Worm (Caenorhabditis elegans) whole organism, young adult: ENCODE measurements around the gene mlt-10.

Source experiments
- B0019.2 ChIP-seq: fragments of 200-800 bp; sonication (Bioruptor generic); conservative IDR thresholded peaks from 2 replicates; pipeline ENCODE4 v1.3.6; 2022; ENCODE audit warnings: missing genetic modification reagents, missing genetic modification characterization, missing compliant biosample characterization
- B0035.1 ChIP-seq: sonication (generic microtip); optimal IDR thresholded peaks from 2 replicates; lab custom pipeline; 2016; ENCODE audit warnings: missing genetic modification characterization, mild to moderate bottlenecking, missing compliant biosample characterization, missing genotype, missing genetic modification reagents
- B0261.1 ChIP-seq: sonication (generic microtip); optimal IDR thresholded peaks from 2 replicates; lab custom pipeline; 2016; ENCODE audit warnings: mild to moderate bottlenecking, missing genetic modification characterization, moderate library complexity, missing compliant biosample characterization
- B0336.3 ChIP-seq: fragments of 200-800 bp; sonication (Bioruptor generic); IDR thresholded peaks from 2 replicates; pipeline ENCODE4 v1.3.6; 2022; ENCODE audit warnings: missing genetic modification characterization, missing compliant biosample characterization
- C06A6.2 ChIP-seq: fragments of 200-800 bp; sonication (Bioruptor generic); conservative IDR thresholded peaks from 2 replicates; pipeline ENCODE4 v1.3.6; 2022; ENCODE audit warnings: missing genetic modification characterization, missing compliant biosample characterization
- C17E4.6 ChIP-seq: fragments of 200-800 bp; sonication (Bioruptor generic); IDR thresholded peaks from 2 replicates; pipeline ENCODE4 v1.3.6; 2022; ENCODE audit warnings: missing genetic modification reagents, missing genetic modification characterization, missing compliant biosample characterization
- F33H1.4 ChIP-seq: fragments of 200-800 bp; sonication (Bioruptor generic); IDR thresholded peaks from 2 replicates; pipeline ENCODE4 v1.3.6; 2022; ENCODE audit warnings: missing genetic modification reagents, missing genetic modification characterization, missing compliant biosample characterization
- F49E8.2 ChIP-seq: sonication (generic microtip); optimal IDR thresholded peaks from 3 replicates; lab custom pipeline; 2017; ENCODE audit warnings: missing genetic modification characterization, mild to moderate bottlenecking, missing compliant biosample characterization, antibody characterized with exemption, moderate library complexity; ENCODE audit not compliant: insufficient read depth
- F55B11.4 ChIP-seq: sonication (generic microtip); optimal IDR thresholded peaks from 2 replicates; lab custom pipeline; 2016; ENCODE audit warnings: missing compliant biosample characterization, missing genetic modification characterization, borderline replicate concordance; ENCODE audit not compliant: insufficient read depth
- Y79H2A.3 ChIP-seq: fragments of 200-800 bp; sonication (Bioruptor generic); conservative IDR thresholded peaks from 2 replicates; pipeline ENCODE4 v1.3.6; 2022; ENCODE audit warnings: missing genetic modification reagents, missing genetic modification characterization, missing compliant biosample characterization
- aptf-2 ChIP-seq: fragments of 200-800 bp; sonication (Bioruptor generic); conservative IDR thresholded peaks from 2 replicates; pipeline ENCODE4 v1.3.6; 2022; ENCODE audit warnings: missing genetic modification reagents, missing genetic modification characterization, missing compliant biosample characterization
- aptf-3 ChIP-seq: fragments of 200-800 bp; sonication (Bioruptor generic); IDR thresholded peaks from 2 replicates; pipeline ENCODE4 v1.3.6; 2022; ENCODE audit warnings: missing genetic modification characterization, missing compliant biosample characterization
- attf-6 ChIP-seq: fragments of 200-800 bp; sonication (Bioruptor generic); IDR thresholded peaks from 2 replicates; pipeline ENCODE4 v1.3.6; 2022; ENCODE audit warnings: missing genetic modification reagents, missing genetic modification characterization, missing compliant biosample characterization
- bed-1 ChIP-seq: fragments of 200-800 bp; sonication (Bioruptor generic); IDR thresholded peaks from 2 replicates; pipeline ENCODE4 v1.3.6; 2022; ENCODE audit warnings: missing genetic modification reagents, missing genetic modification characterization, missing compliant biosample characterization
- cebp-1 ChIP-seq, 2 experiments: fragments of 200-800 bp in 1 of 2; sonication (Bioruptor generic) in 1 of 2; sonication (generic microtip) in 1 of 2; IDR thresholded peaks in 1 of 2; optimal IDR thresholded peaks in 1 of 2; 2 replicates each; pipeline versions ENCODE4 v1.3.6 to Lab custom; 2017 to 2022; ENCODE audit warnings: missing compliant biosample characterization in 2 of 2, missing genetic modification characterization in 2 of 2, mild to moderate bottlenecking in 1 of 2, missing genetic modification reagents in 1 of 2, moderate library complexity in 1 of 2
- cebp-2 ChIP-seq: fragments of 200-800 bp; sonication (Bioruptor generic); IDR thresholded peaks from 2 replicates; pipeline ENCODE4 v1.3.6; 2022; ENCODE audit warnings: missing genetic modification characterization, missing compliant biosample characterization
- ceh-100 ChIP-seq: fragments of 200-800 bp; sonication (Bioruptor generic); IDR thresholded peaks from 2 replicates; pipeline ENCODE4 v1.3.6; 2022; ENCODE audit warnings: missing genetic modification reagents, missing genetic modification characterization, missing compliant biosample characterization
- ceh-40 ChIP-seq: fragments of 200-800 bp; sonication (Bioruptor generic); IDR thresholded peaks from 2 replicates; pipeline ENCODE4 v1.3.6; 2022; ENCODE audit warnings: missing genetic modification characterization, missing compliant biosample characterization
- ceh-79 ChIP-seq: sonication (generic microtip); optimal IDR thresholded peaks from 2 replicates; lab custom pipeline; 2017; ENCODE audit warnings: mild to moderate bottlenecking, missing genetic modification characterization, missing compliant biosample characterization
- ceh-91 ChIP-seq: fragments of 200-800 bp; sonication (Bioruptor generic); IDR thresholded peaks from 2 replicates; pipeline ENCODE4 v1.3.6; 2022; ENCODE audit warnings: missing genetic modification reagents, missing genetic modification characterization, missing compliant biosample characterization
- chd-7 ChIP-seq: sonication (generic microtip); optimal IDR thresholded peaks from 2 replicates; lab custom pipeline; 2016; ENCODE audit warnings: mild to moderate bottlenecking, missing genetic modification characterization, moderate library complexity, missing compliant biosample characterization
- dpff-1 ChIP-seq: sonication (generic microtip); optimal IDR thresholded peaks from 2 replicates; lab custom pipeline; 2017; ENCODE audit warnings: mild to moderate bottlenecking, missing genetic modification characterization, missing compliant biosample characterization
- efl-1 ChIP-seq: fragments of 150-350 bp; optimal IDR thresholded peaks from 2 replicates; lab custom pipeline; 2014; ENCODE audit warnings: missing biosample characterization, missing genetic modification reagents, missing genetic modification characterization
- egrh-3 ChIP-seq: fragments of 200-800 bp; sonication (Bioruptor generic); IDR thresholded peaks from 2 replicates; pipeline ENCODE4 v1.3.6; 2022; ENCODE audit warnings: missing genetic modification reagents, missing genetic modification characterization, missing compliant biosample characterization
- ets-4 ChIP-seq: fragments of 200-800 bp; sonication (Bioruptor generic); optimal IDR thresholded peaks from 2 replicates; lab custom pipeline; 2018; ENCODE audit warnings: mild to moderate bottlenecking, missing genetic modification characterization, missing compliant biosample characterization
- hlh-12 ChIP-seq: sonication (generic microtip); optimal IDR thresholded peaks from 2 replicates; lab custom pipeline; 2016; ENCODE audit warnings: missing genetic modification characterization, missing compliant biosample characterization
- hmg-1.2 ChIP-seq: fragments of 200-800 bp; sonication (Bioruptor generic); IDR thresholded peaks from 2 replicates; pipeline ENCODE4 v1.3.6; 2022; ENCODE audit warnings: missing genetic modification reagents, missing genetic modification characterization, missing compliant biosample characterization
- hmg-20 ChIP-seq: fragments of 200-800 bp; sonication (Bioruptor generic); IDR thresholded peaks from 2 replicates; pipeline ENCODE4 v1.3.6; 2022; ENCODE audit warnings: missing genetic modification reagents, missing genetic modification characterization, missing compliant biosample characterization
- lin-35 ChIP-seq, 3 experiments: fragments of 150-350 bp in 2 of 3; sonication (generic microtip) in 1 of 3; optimal IDR thresholded peaks; 2 replicates each; lab custom pipeline; 2014 to 2018; ENCODE audit warnings: missing biosample characterization in 3 of 3, missing genetic modification characterization in 3 of 3, missing genetic modification reagents in 3 of 3
- lin-40 ChIP-seq: sonication (generic microtip); optimal IDR thresholded peaks from 2 replicates; lab custom pipeline; 2016; ENCODE audit warnings: missing genetic modification characterization, mild to moderate bottlenecking, missing compliant biosample characterization, missing genotype, missing genetic modification reagents
- lin-54 ChIP-seq: fragments of 200-800 bp; sonication (Bioruptor generic); optimal IDR thresholded peaks from 2 replicates; lab custom pipeline; 2018; ENCODE audit warnings: mild to moderate bottlenecking, missing genetic modification characterization, missing compliant biosample characterization
- madf-10 ChIP-seq: sonication (generic microtip); optimal IDR thresholded peaks from 2 replicates; lab custom pipeline; 2016; ENCODE audit warnings: mild to moderate bottlenecking, missing genetic modification characterization, missing compliant biosample characterization
- madf-3 ChIP-seq: fragments of 200-800 bp; sonication (Bioruptor generic); IDR thresholded peaks from 2 replicates; pipeline ENCODE4 v1.3.6; 2022; ENCODE audit warnings: missing genetic modification reagents, missing genetic modification characterization, missing compliant biosample characterization
- madf-6 ChIP-seq: fragments of 200-800 bp; sonication (Bioruptor generic); IDR thresholded peaks from 2 replicates; pipeline ENCODE4 v1.3.6; 2022; ENCODE audit warnings: missing genetic modification reagents, missing genetic modification characterization, missing compliant biosample characterization
- mcd-1 ChIP-seq: fragments of 200-800 bp; sonication (Bioruptor generic); IDR thresholded peaks from 2 replicates; pipeline ENCODE4 v1.3.6; 2022; ENCODE audit warnings: missing genetic modification reagents, missing genetic modification characterization, missing compliant biosample characterization
- nfya-2 ChIP-seq: fragments of 200-800 bp; sonication (Bioruptor generic); IDR thresholded peaks from 2 replicates; pipeline ENCODE4 v1.3.6; 2022; ENCODE audit warnings: missing genetic modification reagents, missing genetic modification characterization, missing compliant biosample characterization
- nfyb-1 ChIP-seq: fragments of 200-800 bp; sonication (Bioruptor generic); IDR thresholded peaks from 2 replicates; pipeline ENCODE4 v1.3.6; 2022; ENCODE audit warnings: missing genetic modification reagents, missing genetic modification characterization, missing compliant biosample characterization
- nhr-27 ChIP-seq: fragments of 200-800 bp; sonication (Bioruptor generic); optimal IDR thresholded peaks from 2 replicates; lab custom pipeline; 2018; ENCODE audit warnings: mild to moderate bottlenecking, missing genetic modification characterization, moderate library complexity, missing compliant biosample characterization
- rcor-1 ChIP-seq: fragments of 200-800 bp; sonication (Bioruptor generic); IDR thresholded peaks from 2 replicates; pipeline ENCODE4 v1.3.6; 2022; ENCODE audit warnings: missing genetic modification reagents, missing genetic modification characterization, missing compliant biosample characterization
- repo-1 ChIP-seq: sonication (generic microtip); optimal IDR thresholded peaks from 2 replicates; lab custom pipeline; 2017; ENCODE audit warnings: mild to moderate bottlenecking, missing genetic modification characterization, missing compliant biosample characterization
- snpc-1.1 ChIP-seq: sonication (generic microtip); optimal IDR thresholded peaks from 2 replicates; lab custom pipeline; 2017; ENCODE audit warnings: missing genetic modification characterization, mild to moderate bottlenecking, missing compliant biosample characterization, antibody characterized with exemption, moderate library complexity, missing genotype, missing genetic modification reagents; ENCODE audit not compliant: insufficient read depth
- snpc-1.3 ChIP-seq: sonication (generic microtip); optimal IDR thresholded peaks from 2 replicates; lab custom pipeline; 2017; ENCODE audit warnings: missing genetic modification characterization, mild to moderate bottlenecking, missing compliant biosample characterization, antibody characterized with exemption, moderate library complexity, missing genotype, missing genetic modification reagents; ENCODE audit not compliant: insufficient read depth
- somi-1 ChIP-seq: fragments of 200-800 bp; sonication (Bioruptor generic); optimal IDR thresholded peaks from 2 replicates; lab custom pipeline; 2018; ENCODE audit warnings: mild to moderate bottlenecking, missing genetic modification characterization, missing compliant biosample characterization
- sptf-2 ChIP-seq: fragments of 200-800 bp; sonication (Bioruptor generic); optimal IDR thresholded peaks from 2 replicates; lab custom pipeline; 2018; ENCODE audit warnings: mild to moderate bottlenecking, missing genetic modification characterization, missing compliant biosample characterization
- tlf-1 ChIP-seq: fragments of 200-800 bp; sonication (Bioruptor generic); optimal IDR thresholded peaks from 2 replicates; lab custom pipeline; 2018; ENCODE audit warnings: mild to moderate bottlenecking, missing genetic modification characterization, missing compliant biosample characterization
- unc-130 ChIP-seq: sonication (generic microtip); optimal IDR thresholded peaks from 2 replicates; lab custom pipeline; 2016; ENCODE audit warnings: missing genetic modification reagents, missing genetic modification characterization, missing compliant biosample characterization
- unc-62 ChIP-seq: fragments of 150-350 bp; optimal IDR thresholded peaks from 2 replicates; lab custom pipeline; 2014; ENCODE audit warnings: missing biosample characterization, missing genetic modification reagents, missing genetic modification characterization
- ztf-26 ChIP-seq: sonication (generic microtip); optimal IDR thresholded peaks from 2 replicates; lab custom pipeline; 2017; ENCODE audit warnings: missing genetic modification characterization, missing compliant biosample characterization
- ztf-3 ChIP-seq: fragments of 200-800 bp; sonication (Bioruptor generic); optimal IDR thresholded peaks from 2 replicates; lab custom pipeline; 2018; ENCODE audit warnings: mild to moderate bottlenecking, missing genetic modification characterization, missing compliant biosample characterization

mlt-10 gene

ce11 chrII:580189-580643, 33.7 kb downstream of the mlt-10 start, which contains the start of the genes cdc-37 and W08F4.3 (continued):
- TF ChIP-seq aptf-3 (GFP tag; lab: Robert Waterston, UW) (no peak), C06A6.2 (GFP tag; lab: Robert Waterston, UW) (no peak), F33H1.4 (GFP tag; lab: Robert Waterston, UW) (peak; percentile 60; the same call in 1 of the 2 replicates), ztf-3 (GFP tag; lab: Kevin White, UChicago) (no peak), madf-6 (GFP tag; lab: Robert Waterston, UW) (peak; percentile 87), lin-54 (GFP tag; lab: Kevin White, UChicago) (peak; percentile 52), unc-130 (GFP tag; lab: Kevin White, UChicago) (no peak), madf-3 (GFP tag; lab: Robert Waterston, UW) (0 out of 2 replicates have a peak, but pooled peaks have one; percentile 54), tlf-1 (no peak), attf-6 (GFP tag; lab: Robert Waterston, UW) (no peak), somi-1 (no peak), hmg-1.2 (peak; percentile 36; the same call in 1 of the 2 replicates), snpc-1.1 (tag; lab: Kevin White, UChicago) (peak; percentile 12), C17E4.6 (no peak), nfyb-1 (GFP tag; lab: Robert Waterston, UW) (no peak), F55B11.4 (no peak), mcd-1 (GFP tag; lab: Robert Waterston, UW) (peak; percentile 63), B0019.2 (GFP tag; lab: Robert Waterston, UW) (no peak), cebp-1 (GFP tag; IDR thresholded peaks at IDR 0.05; lab: Robert Waterston, UW) (no peak), cebp-1 (tag; optimal IDR thresholded peaks at IDR 0.05; lab: Kevin White, UChicago) (no peak), B0035.1 (no peak), nfya-2 (GFP tag; lab: Robert Waterston, UW) (no peak), efl-1 (GFP tag; lab: Kevin White, UChicago) (peak; percentile 90), chd-7 (tag; lab: Kevin White, UChicago) (no peak), bed-1 (no peak), B0261.1 (tag; lab: Kevin White, UChicago) (no peak), ceh-91 (peak; percentile 69), lin-35 (GFP tag; optimal IDR thresholded peaks at IDR 0.05; lab: Kevin White, UChicago) (no peak), aptf-2 (no peak), ets-4 (no peak), egrh-3 (GFP tag; lab: Robert Waterston, UW) (no peak), hmg-20 (no peak), cebp-2 (no peak), ceh-100 (no peak), B0336.3 (GFP tag; lab: Robert Waterston, UW) (no peak)

ce11 chrII:581983-582382, 35.5 kb downstream of the mlt-10 start:
- TF ChIP-seq madf-10 (tag; lab: Kevin White, UChicago) (no peak), chd-7 (tag; lab: Kevin White, UChicago) (no peak), ztf-26 (tag; lab: Kevin White, UChicago) (no peak), hmg-1.2 (0 out of 2 replicates have a peak, but pooled peaks have one; percentile 20), sptf-2 (GFP tag; lab: Kevin White, UChicago) (no peak), bed-1 (no peak), hlh-12 (tag; lab: Kevin White, UChicago) (no peak), repo-1 (no peak), F49E8.2 (tag; lab: Kevin White, UChicago) (peak; percentile 34), unc-62 (GFP tag; lab: Kevin White, UChicago) (no peak), snpc-1.3 (no peak), somi-1 (no peak), ceh-40 (GFP tag; lab: Robert Waterston, UW) (no peak), nhr-27 (tag; lab: Kevin White, UChicago) (no peak), dpff-1 (tag; lab: Kevin White, UChicago) (no peak), lin-40 (tag; lab: Kevin White, UChicago) (no peak), Y79H2A.3 (0 out of 2 replicates have a peak, but pooled peaks have one; percentile 7), ceh-91 (no peak), rcor-1 (GFP tag; lab: Robert Waterston, UW) (no peak; the same call in 1 of the 2 replicates), ceh-79 (no peak)
